Worm (Caenorhabditis elegans): ENCODE results near the gene hch-1.
A peak's percentile ranks its signal among the peaks of the same experiment; 100 is the strongest.

The hch-1 gene

ce11 chrX:14746948-14747347 is 47.2 kb upstream of the hch-1 start, which contains the start of gene C05G5.2 (continued):
- no peak for TF ChIP-seq egl-27 (tag; optimal IDR thresholded peaks at IDR 0.05)
- peak; percentile 36 for TF ChIP-seq fos-1 (tag; optimal IDR thresholded peaks at IDR 0.05)
- TF ChIP-seq hlh-4 (tag; optimal IDR thresholded peaks at IDR 0.05) = no peak
- no peak for TF ChIP-seq C34B4.2 (tag; optimal IDR thresholded peaks at IDR 0.05)
- peak; percentile 43 for TF ChIP-seq ceh-8 (GFP tag; optimal IDR thresholded peaks at IDR 0.05)
- peak; percentile 76 for TF ChIP-seq egl-13 (tag; optimal IDR thresholded peaks at IDR 0.05)
- TF ChIP-seq ets-5 (GFP tag; IDR thresholded peaks at IDR 0.05) = no peak
- peak; percentile 65 to 78 for TF ChIP-seq efl-1 (optimal IDR thresholded peaks at IDR 0.05)
- peak; percentile 56 to 96 for TF ChIP-seq efl-1 (GFP tag; optimal IDR thresholded peaks at IDR 0.05 in 1 of 2)
- peak; percentile 74 for TF ChIP-seq nhr-19 (GFP tag; conservative IDR thresholded peaks at IDR 0.05)
- TF ChIP-seq nhr-84 (tag; optimal IDR thresholded peaks at IDR 0.05) = no peak
- peak; percentile 64 to 81 (median 72) for TF ChIP-seq dpl-1 (GFP tag; optimal IDR thresholded peaks at IDR 0.05)
- TF ChIP-seq ceh-90 (tag; optimal IDR thresholded peaks at IDR 0.05) = no peak
- peak; percentile 95 for TF ChIP-seq mep-1 (tag; optimal IDR thresholded peaks at IDR 0.05)
- TF ChIP-seq nhr-71 (tag; optimal IDR thresholded peaks at IDR 0.05) = peak; percentile 90
- TF ChIP-seq mab-9 (GFP tag; IDR thresholded peaks at IDR 0.05) = no peak
- TF ChIP-seq ceh-88 (GFP tag; IDR thresholded peaks at IDR 0.05) = no peak; the same call in 1 of the 2 replicates
- TF ChIP-seq nhr-28 (tag; optimal IDR thresholded peaks at IDR 0.05) = no peak
- TF ChIP-seq unc-30 (tag; optimal IDR thresholded peaks at IDR 0.05) = no peak
- no peak for TF ChIP-seq nhr-12 (tag; optimal IDR thresholded peaks at IDR 0.05)
- TF ChIP-seq rnt-1 (tag; optimal IDR thresholded peaks at IDR 0.05) = peak; percentile 84
- TF ChIP-seq ces-1 (GFP tag; optimal IDR thresholded peaks at IDR 0.05) = no peak
- no peak for TF ChIP-seq unc-98 (GFP tag; IDR thresholded peaks at IDR 0.05)
- peak; percentile 89 for TF ChIP-seq swsn-7 (tag; optimal IDR thresholded peaks at IDR 0.05)
- TF ChIP-seq ceh-63 (GFP tag; optimal IDR thresholded peaks at IDR 0.05) = no peak
- TF ChIP-seq nhr-85 (tag) = peak; percentile 90
- no peak for TF ChIP-seq hlh-17 (GFP tag; optimal IDR thresholded peaks at IDR 0.05; ENCODE audit: borderline replicate concordance)
- no peak for TF ChIP-seq lin-39 (tag; optimal IDR thresholded peaks at IDR 0.05)
- TF ChIP-seq efl-3 (GFP tag; optimal IDR thresholded peaks at IDR 0.05) = no peak
- TF ChIP-seq nhr-11 (tag; optimal IDR thresholded peaks at IDR 0.05) = no peak
- no peak for TF ChIP-seq pqm-1 (tag; optimal IDR thresholded peaks at IDR 0.05)
- peak; percentile 93 for TF ChIP-seq snu-23 (GFP tag; optimal IDR thresholded peaks at IDR 0.05)
- TF ChIP-seq ama-1 (optimal IDR thresholded peaks at IDR 0.05) = no peak
- TF ChIP-seq lin-15B (tag; optimal IDR thresholded peaks at IDR 0.05) = peak; percentile 50
- peak; percentile 95 for TF ChIP-seq C16A3.4 (tag; optimal IDR thresholded peaks at IDR 0.05)
- no peak for TF ChIP-seq sup-37 (GFP tag; optimal IDR thresholded peaks at IDR 0.05)
- TF ChIP-seq sptf-1 (tag; optimal IDR thresholded peaks at IDR 0.05) = no peak

ce11 chrX:14745218-14745617 is 45.4 kb upstream of the hch-1 start:
- TF ChIP-seq hlh-4 (tag; optimal IDR thresholded peaks at IDR 0.05) (no peak), grh-1 (GFP tag; IDR thresholded peaks at IDR 0.05) (no peak), blmp-1 (tag; optimal IDR thresholded peaks at IDR 0.05) (peak; percentile 44)

ce11 chrX:14744496-14744895 is 44.7 kb upstream of the hch-1 start:
- no peak for TF ChIP-seq nhr-90 (tag; optimal IDR thresholded peaks at IDR 0.05; ENCODE audit: poor library complexity)
- no peak for TF ChIP-seq dsc-1 (tag; optimal IDR thresholded peaks at IDR 0.05)
- no peak for TF ChIP-seq C04F5.9 (tag; optimal IDR thresholded peaks at IDR 0.05)
- TF ChIP-seq pqm-1 (tag; optimal IDR thresholded peaks at IDR 0.05) = no peak
- peak; percentile 32 for TF ChIP-seq elt-2 (tag; optimal IDR thresholded peaks at IDR 0.05)
- TF ChIP-seq C34B4.2 (tag; optimal IDR thresholded peaks at IDR 0.05) = no peak
- no peak for TF ChIP-seq ama-1 (optimal IDR thresholded peaks at IDR 0.05)
- TF ChIP-seq lin-35 (GFP tag; optimal IDR thresholded peaks at IDR 0.05) = no peak
- no peak for TF ChIP-seq nhr-84 (tag; optimal IDR thresholded peaks at IDR 0.05)
- TF ChIP-seq lir-3 (tag; optimal IDR thresholded peaks at IDR 0.05; ENCODE audit: poor library complexity) = no peak
- no peak for TF ChIP-seq efl-3 (GFP tag; optimal IDR thresholded peaks at IDR 0.05)
- TF ChIP-seq unc-62 (GFP tag; optimal IDR thresholded peaks at IDR 0.05) = no peak
- no peak for TF ChIP-seq nhr-12 (tag; optimal IDR thresholded peaks at IDR 0.05)
- no peak for TF ChIP-seq aly-2 (tag; optimal IDR thresholded peaks at IDR 0.05)
- TF ChIP-seq aha-1 (tag; optimal IDR thresholded peaks at IDR 0.05) = no peak
- no peak for TF ChIP-seq nhr-85 (tag)
- no peak for TF ChIP-seq swsn-7 (tag; optimal IDR thresholded peaks at IDR 0.05)
- TF ChIP-seq jun-1 (tag; optimal IDR thresholded peaks at IDR 0.05) = peak; percentile 47
- TF ChIP-seq zag-1 (tag; optimal IDR thresholded peaks at IDR 0.05) = no peak
- TF ChIP-seq efl-1 (optimal IDR thresholded peaks at IDR 0.05) = no peak
- TF ChIP-seq efl-1 (GFP tag; optimal IDR thresholded peaks at IDR 0.05 in 1 of 2) = no peak
- TF ChIP-seq lin-14 (GFP tag; optimal IDR thresholded peaks at IDR 0.05) = peak; percentile 30
